Worm (Caenorhabditis elegans): ENCODE results near the gene W06B4.2.
A peak's percentile ranks its signal among the peaks of the same experiment; 100 is the strongest.

W06B4.2 gene

ce11 chrII:4489288-4489687 lies 21.3 kb downstream of the W06B4.2 start, which contains the start of gene T05C1.3:
T05C1.3 (minus strand) TSS chrII:4489388.
- TF ChIP-seq nhr-25 (tag; optimal IDR thresholded peaks at IDR 0.05): no peak
- TF ChIP-seq lsy-2 (tag; optimal IDR thresholded peaks at IDR 0.05): no peak
- TF ChIP-seq fos-1 (tag; optimal IDR thresholded peaks at IDR 0.05): no peak
- no peak for TF ChIP-seq nhr-23 (tag; optimal IDR thresholded peaks at IDR 0.05)
- TF ChIP-seq Y55F3AM.14 (GFP tag; optimal IDR thresholded peaks at IDR 0.05): no peak
- TF ChIP-seq ztf-4 (tag; optimal IDR thresholded peaks at IDR 0.05): no peak
- TF ChIP-seq dmd-4 (tag; optimal IDR thresholded peaks at IDR 0.05): no peak
- TF ChIP-seq unc-39 (tag; optimal IDR thresholded peaks at IDR 0.05): no peak
- TF ChIP-seq unc-62 (GFP tag; optimal IDR thresholded peaks at IDR 0.05): no peak
- no peak for TF ChIP-seq sma-3 (GFP tag; optimal IDR thresholded peaks at IDR 0.05)
- no peak for TF ChIP-seq F13H6.1 (tag; optimal IDR thresholded peaks at IDR 0.05)
- no peak for TF ChIP-seq nhr-11 (tag; optimal IDR thresholded peaks at IDR 0.05)
- no peak for TF ChIP-seq snpc-4 (tag; optimal IDR thresholded peaks at IDR 0.05)
- TF ChIP-seq gmeb-1 (tag; optimal IDR thresholded peaks at IDR 0.05): no peak

ce11 chrII:4490729-4491128 lies 22.8 kb downstream of the W06B4.2 start, which contains the start of gene T05C1.5:
T05C1.5 (minus strand) TSS chrII:4490829.
- no peak for TF ChIP-seq ceh-82 (tag; optimal IDR thresholded peaks at IDR 0.05)
- TF ChIP-seq ztf-11 (tag; optimal IDR thresholded peaks at IDR 0.05): no peak
- no peak for TF ChIP-seq dmd-4 (tag; optimal IDR thresholded peaks at IDR 0.05)
- no peak for TF ChIP-seq nhr-12 (tag; optimal IDR thresholded peaks at IDR 0.05)

- no peak for TF ChIP-seq ZK546.5 (tag; optimal IDR thresholded peaks at IDR 0.05)
- no peak for TF ChIP-seq nhr-12 (tag; optimal IDR thresholded peaks at IDR 0.05)
- no peak for TF ChIP-seq elt-3 (tag; optimal IDR thresholded peaks at IDR 0.05)
- no peak for TF ChIP-seq dmd-4 (tag; optimal IDR thresholded peaks at IDR 0.05)
- no peak for TF ChIP-seq Y55F3AM.14 (GFP tag; optimal IDR thresholded peaks at IDR 0.05)
- TF ChIP-seq snpc-4 (tag; optimal IDR thresholded peaks at IDR 0.05): no peak
- peak; percentile 48 for TF ChIP-seq F13H6.1 (tag; optimal IDR thresholded peaks at IDR 0.05)
- no peak for TF ChIP-seq nhr-11 (tag; optimal IDR thresholded peaks at IDR 0.05)
- TF ChIP-seq sma-9 (GFP tag; optimal IDR thresholded peaks at IDR 0.05): peak; percentile 69
- no peak for TF ChIP-seq sma-9 (tag; optimal IDR thresholded peaks at IDR 0.05)
- peak; percentile 36 for TF ChIP-seq C34F6.9 (tag; optimal IDR thresholded peaks at IDR 0.05)
- peak; percentile 71 for TF ChIP-seq nhr-129 (tag; optimal IDR thresholded peaks at IDR 0.05)
- peak in 1 of 2 experiments; percentile 45 for TF ChIP-seq lsy-2 (tag; optimal IDR thresholded peaks at IDR 0.05)
- TF ChIP-seq gmeb-1 (tag; optimal IDR thresholded peaks at IDR 0.05): no peak
- TF ChIP-seq egl-27 (tag; optimal IDR thresholded peaks at IDR 0.05): no peak
Measured at ce11 chrII:4494532-4494931, 26.6 kb downstream of the W06B4.2 start.

ce11 chrII:4495844-4496243 lies 27.9 kb downstream of the W06B4.2 start:
- TF ChIP-seq nhr-11 (tag; optimal IDR thresholded peaks at IDR 0.05) (no peak), unc-55 (GFP tag; optimal IDR thresholded peaks at IDR 0.05) (no peak), sma-9 (GFP tag; optimal IDR thresholded peaks at IDR 0.05) (no peak), sma-9 (tag; optimal IDR thresholded peaks at IDR 0.05) (no peak), fos-1 (tag; optimal IDR thresholded peaks at IDR 0.05) (peak; percentile 64), snpc-4 (tag; optimal IDR thresholded peaks at IDR 0.05) (no peak), unc-39 (tag; optimal IDR thresholded peaks at IDR 0.05) (no peak)

ce11 chrII:4505097-4505626 lies 37.2 kb downstream of the W06B4.2 start, which contains the start of gene camt-1:
camt-1 (minus strand) TSS chrII:4505147.
- TF ChIP-seq nhr-129 (tag; optimal IDR thresholded peaks at IDR 0.05) (peak; percentile 4), aly-2 (tag; optimal IDR thresholded peaks at IDR 0.05) (no peak), blmp-1 (tag; optimal IDR thresholded peaks at IDR 0.05; ENCODE audit: insufficient read depth) (no peak)

ce11 chrII:4506552-4507291 lies 38.8 kb downstream of the W06B4.2 start:
- TF ChIP-seq ztf-1 (GFP tag; conservative IDR thresholded peaks at IDR 0.05) (no peak), elt-1 (tag; optimal IDR thresholded peaks at IDR 0.05) (no peak), crh-2 (tag; optimal IDR thresholded peaks at IDR 0.05) (peak; percentile 76), nhr-129 (tag; optimal IDR thresholded peaks at IDR 0.05) (peak; percentile 84), peb-1 (tag; optimal IDR thresholded peaks at IDR 0.05) (no peak), snpc-4 (tag; optimal IDR thresholded peaks at IDR 0.05) (peak; percentile 57), F13H6.1 (tag; optimal IDR thresholded peaks at IDR 0.05) (peak; percentile 84), mab-5 (tag; optimal IDR thresholded peaks at IDR 0.05) (peak; percentile 40), egl-27 (tag; optimal IDR thresholded peaks at IDR 0.05) (peak; percentile 10), sem-4 (tag; optimal IDR thresholded peaks at IDR 0.05) (peak; percentile 60), nhr-12 (tag; optimal IDR thresholded peaks at IDR 0.05) (no peak), ztf-11 (tag; optimal IDR thresholded peaks at IDR 0.05) (no peak), unc-55 (GFP tag; optimal IDR thresholded peaks at IDR 0.05) (peak; percentile 80), lin-39 (tag; optimal IDR thresholded peaks at IDR 0.05) (no peak), lin-13 (GFP tag; optimal IDR thresholded peaks at IDR 0.05) (peak; percentile 45), ZK546.5 (tag; optimal IDR thresholded peaks at IDR 0.05) (no peak), nhr-6 (tag; optimal IDR thresholded peaks at IDR 0.05) (no peak), zag-1 (tag; optimal IDR thresholded peaks at IDR 0.05) (peak; percentile 43), mdl-1 (tag; optimal IDR thresholded peaks at IDR 0.05) (peak; percentile 75 to 88), skn-1 (tag; optimal IDR thresholded peaks at IDR 0.05) (no peak), C34F6.9 (tag; optimal IDR thresholded peaks at IDR 0.05) (peak; percentile 82), lin-11 (tag; optimal IDR thresholded peaks at IDR 0.05) (peak; percentile 17)

Data from whole organism, L2 larva.